Worm (Caenorhabditis elegans) whole organism, L1 larva: ENCODE results near the gene bgal-1.

Source experiments
- fkh-8 ChIP-seq: sonication (generic microtip); optimal IDR thresholded peaks from 2 replicates; lab custom pipeline; 2016; ENCODE audit warnings: mild to moderate bottlenecking, missing genetic modification characterization, missing compliant biosample characterization
- mdl-1 ChIP-seq, 2 experiments: fragments of 150-350 bp; optimal IDR thresholded peaks; 2 replicates each; lab custom pipeline; 2014 to 2017; ENCODE audit warnings: missing biosample characterization in 2 of 2, missing genetic modification characterization in 2 of 2, inconsistent platforms in 1 of 2
- mef-2 ChIP-seq: fragments of 150-350 bp; optimal IDR thresholded peaks from 2 replicates; lab custom pipeline; 2014; ENCODE audit warnings: missing biosample characterization, missing genetic modification characterization
- pqm-1 ChIP-seq: sonication (generic microtip); optimal IDR thresholded peaks from 3 replicates; lab custom pipeline; 2017; ENCODE audit warnings: missing biosample characterization, missing genetic modification characterization
- unc-130 ChIP-seq: fragments of 150-350 bp; optimal IDR thresholded peaks from 2 replicates; lab custom pipeline; 2017; ENCODE audit warnings: missing biosample characterization, missing genetic modification characterization, inconsistent platforms
- unc-30 ChIP-seq: sonication (generic microtip); optimal IDR thresholded peaks from 2 replicates; lab custom pipeline; 2017; ENCODE audit warnings: missing biosample characterization, missing genetic modification characterization
- unc-62 ChIP-seq: fragments of 150-350 bp; optimal IDR thresholded peaks from 2 replicates; lab custom pipeline; 2014; ENCODE audit warnings: missing biosample characterization, missing genetic modification reagents, missing genetic modification characterization
- xbp-1 ChIP-seq: sonication (generic microtip); optimal IDR thresholded peaks from 2 replicates; lab custom pipeline; 2016; ENCODE audit warnings: missing genetic modification characterization, missing compliant biosample characterization
- ztf-11 ChIP-seq, 2 experiments: sonication (generic microtip); optimal IDR thresholded peaks; 2 replicates each; lab custom pipeline; 2016 to 2017; ENCODE audit warnings: missing genetic modification characterization in 2 of 2, missing biosample characterization in 1 of 2, missing compliant biosample characterization in 1 of 2

DNA sequence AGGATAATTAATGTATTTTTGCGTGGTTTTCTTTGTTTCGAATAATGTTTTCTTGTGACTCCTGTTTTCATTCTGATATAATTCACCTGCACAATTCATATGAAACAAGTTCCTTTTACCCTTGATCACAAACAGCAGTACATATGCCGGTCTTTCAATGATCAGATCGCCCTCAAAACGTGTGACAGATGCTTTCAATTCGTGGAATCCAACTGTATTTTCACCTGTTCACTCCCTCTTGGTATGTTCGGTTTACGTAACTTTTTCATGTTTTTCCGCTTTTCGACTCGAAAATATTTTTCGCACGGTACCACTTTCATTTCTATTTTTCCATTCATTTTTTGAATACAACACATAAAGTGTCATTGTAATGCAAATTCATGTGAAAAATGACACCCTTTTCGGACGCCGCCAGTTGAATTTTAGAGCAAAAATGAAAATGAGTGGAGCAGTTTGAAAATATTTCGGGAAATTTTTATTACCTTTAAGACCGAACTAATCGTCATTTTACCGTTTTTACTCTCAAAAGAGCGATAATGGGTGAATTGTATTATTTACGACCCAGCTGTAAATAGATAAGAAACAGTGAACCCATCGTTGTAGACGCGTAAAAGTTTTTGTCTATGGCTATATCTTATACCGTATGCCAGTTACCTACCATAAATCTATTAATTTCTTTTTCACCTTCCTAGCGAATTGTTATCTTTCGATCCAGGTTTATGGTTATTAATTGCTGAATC is 23.8 kb downstream of the bgal-1 start, which contains the start of gene K10D6.4:
- TF ChIP-seq pqm-1, result no peak
- TF ChIP-seq ztf-11 (tag; optimal IDR thresholded peaks at IDR 0.05; lab: Kevin White, UChicago), result no peak
- no peak for TF ChIP-seq unc-62 (GFP tag; lab: Kevin White, UChicago)
- no peak for TF ChIP-seq xbp-1 (tag; lab: Kevin White, UChicago)
- TF ChIP-seq unc-130, result no peak
- no peak for TF ChIP-seq mef-2 (tag; lab: Kevin White, UChicago)
- no peak for TF ChIP-seq mdl-1 (tag; optimal IDR thresholded peaks at IDR 0.05; lab: Kevin White, UChicago)
- no peak for TF ChIP-seq unc-30 (tag; lab: Kevin White, UChicago)
- peak; percentile 8 for TF ChIP-seq fkh-8 (tag; lab: Kevin White, UChicago)
